Fruit fly (Drosophila melanogaster) whole organism, embryonic: Measurements from ENCODE around the gene TbCMF46.

Experiments used
- ATbp ChIP-seq: fragments of 200-800 bp; sonication (Bioruptor generic); optimal IDR thresholded peaks from 2 replicates; lab custom pipeline; 2017; ENCODE audit warnings: missing biosample characterization, mild to moderate bottlenecking, missing genetic modification characterization, missing genetic modification reagents
- CG10366 ChIP-seq: fragments of 200-800 bp; sonication (Bioruptor generic); IDR thresholded peaks from 2 replicates; pipeline ENCODE4 v1.3.6; 2022; ENCODE audit warnings: missing biosample characterization, missing genetic modification characterization
- CG13624 ChIP-seq: fragments of 200-800 bp; sonication (Bioruptor generic); optimal IDR thresholded peaks from 2 replicates; lab custom pipeline; 2016; ENCODE audit warnings: missing biosample characterization, missing genetic modification characterization
- CG16779 ChIP-seq: fragments of 200-800 bp; sonication (Bioruptor generic); IDR thresholded peaks from 2 replicates; pipeline ENCODE4 v1.3.6; 2022; ENCODE audit warnings: missing biosample characterization, missing genetic modification characterization
- CG1832 ChIP-seq: fragments of 200-800 bp; sonication (Bioruptor generic); optimal IDR thresholded peaks from 2 replicates; lab custom pipeline; 2017; ENCODE audit warnings: missing biosample characterization, mild to moderate bottlenecking, missing genetic modification characterization, inconsistent platforms
- CG18476 ChIP-seq: fragments of 200-800 bp; sonication (Bioruptor generic); optimal IDR thresholded peaks from 2 replicates; lab custom pipeline; 2016; ENCODE audit warnings: missing biosample characterization, mild to moderate bottlenecking, missing genetic modification characterization
- CG31388 ChIP-seq: fragments of 200-800 bp; sonication (Bioruptor generic); optimal IDR thresholded peaks from 2 replicates; lab custom pipeline; 2016; ENCODE audit warnings: missing biosample characterization, missing genetic modification characterization
- CG3407 ChIP-seq: fragments of 200-800 bp; sonication (Bioruptor generic); optimal IDR thresholded peaks from 2 replicates; lab custom pipeline; 2018; ENCODE audit warnings: missing biosample characterization, mild to moderate bottlenecking, missing genetic modification characterization
- CG5180 ChIP-seq: fragments of 200-800 bp; sonication (Bioruptor generic); optimal IDR thresholded peaks from 3 replicates; lab custom pipeline; 2017; ENCODE audit warnings: missing biosample characterization, missing genetic modification characterization, mild to moderate bottlenecking, moderate library complexity, missing genetic modification reagents
- CG6254 ChIP-seq: fragments of 200-800 bp; sonication (Bioruptor generic); optimal IDR thresholded peaks from 3 replicates; lab custom pipeline; 2017; ENCODE audit warnings: mild to moderate bottlenecking, missing biosample characterization, missing genetic modification reagents, missing genetic modification characterization
- CG7271 ChIP-seq: fragments of 200-800 bp; sonication (Bioruptor generic); optimal IDR thresholded peaks from 2 replicates; lab custom pipeline; 2018; ENCODE audit warnings: missing biosample characterization, mild to moderate bottlenecking, missing genetic modification characterization, moderate library complexity
- CG8924 ChIP-seq: fragments of 200-800 bp; optimal IDR thresholded peaks from 3 replicates; lab custom pipeline; 2019; ENCODE audit warnings: missing biosample characterization, mild to moderate bottlenecking, missing genetic modification characterization, moderate library complexity
- CG9817 ChIP-seq: fragments of 200-800 bp; sonication (Bioruptor generic); optimal IDR thresholded peaks from 2 replicates; lab custom pipeline; 2018; ENCODE audit warnings: missing biosample characterization, mild to moderate bottlenecking, missing genetic modification characterization, moderate library complexity
- CoRest ChIP-seq: fragments of 200-800 bp; sonication (Bioruptor generic); optimal IDR thresholded peaks from 3 replicates; lab custom pipeline; 2018; ENCODE audit warnings: missing biosample characterization, mild to moderate bottlenecking, missing genetic modification characterization, moderate library complexity
- Deaf1 ChIP-seq: fragments of 200-800 bp; optimal IDR thresholded peaks from 3 replicates; lab custom pipeline; 2019; ENCODE audit warnings: missing biosample characterization, mild to moderate bottlenecking, missing genetic modification characterization, moderate library complexity
- Doc2 ChIP-seq: fragments of 200-800 bp; sonication (Bioruptor generic); IDR thresholded peaks from 2 replicates; pipeline ENCODE4 v1.3.6; 2022; ENCODE audit warnings: missing biosample characterization, missing genetic modification characterization
- E2f1 ChIP-seq: fragments of 200-800 bp; sonication (Bioruptor generic); IDR thresholded peaks from 2 replicates; pipeline ENCODE4 v1.3.6; 2022; ENCODE audit warnings: missing biosample characterization, missing genetic modification characterization
- Fer2 ChIP-seq: fragments of 200-800 bp; sonication (Bioruptor generic); optimal IDR thresholded peaks from 2 replicates; lab custom pipeline; 2018; ENCODE audit warnings: missing biosample characterization, mild to moderate bottlenecking, missing genetic modification characterization, moderate library complexity
- H15 ChIP-seq: fragments of 200-800 bp; sonication (Bioruptor generic); IDR thresholded peaks from 3 replicates; pipeline ENCODE4 v1.3.6; 2022; ENCODE audit warnings: missing biosample characterization, missing genetic modification characterization
- HLH4C ChIP-seq: fragments of 200-800 bp; sonication (Bioruptor generic); IDR thresholded peaks from 3 replicates; pipeline ENCODE4 v1.3.6; 2022; ENCODE audit warnings: missing biosample characterization, missing genetic modification characterization; ENCODE audit not compliant: partially characterized antibody
- HLH54F ChIP-seq: fragments of 200-800 bp; sonication (Bioruptor generic); optimal IDR thresholded peaks from 3 replicates; lab custom pipeline; 2016; ENCODE audit warnings: missing biosample characterization, missing genetic modification characterization
- HmgZ ChIP-seq: fragments of 200-800 bp; sonication (Bioruptor generic); optimal IDR thresholded peaks from 2 replicates; lab custom pipeline; 2018; ENCODE audit warnings: missing biosample characterization, mild to moderate bottlenecking, missing genetic modification characterization
- Hr51 ChIP-seq, 2 experiments: fragments of 200-800 bp; sonication (Bioruptor generic); optimal IDR thresholded peaks; 2 replicates in 1 of 2; 3 replicates in 1 of 2; lab custom pipeline; 2016 to 2018; ENCODE audit warnings: missing biosample characterization in 2 of 2, missing genetic modification characterization in 2 of 2, mild to moderate bottlenecking in 1 of 2, moderate library complexity in 1 of 2
- Hsf ChIP-seq: fragments of 200-800 bp; sonication (Bioruptor generic); optimal IDR thresholded peaks from 3 replicates; lab custom pipeline; 2016; ENCODE audit warnings: missing biosample characterization, missing genetic modification characterization
- Lhr ChIP-seq: fragments of 200-800 bp; sonication (Bioruptor generic); optimal IDR thresholded peaks from 3 replicates; lab custom pipeline; 2017; ENCODE audit warnings: mild to moderate bottlenecking, missing biosample characterization, missing genetic modification reagents, missing genetic modification characterization
- Mad ChIP-seq: fragments of 200-800 bp; sonication (Bioruptor generic); optimal IDR thresholded peaks from 2 replicates; lab custom pipeline; 2016; ENCODE audit warnings: missing biosample characterization, missing genetic modification characterization
- Max ChIP-seq: fragments of 200-800 bp; sonication (Bioruptor generic); optimal IDR thresholded peaks from 2 replicates; lab custom pipeline; 2016; ENCODE audit warnings: missing biosample characterization, mild to moderate bottlenecking, missing genetic modification characterization
- NFAT ChIP-seq: fragments of 200-800 bp; sonication (Bioruptor generic); IDR thresholded peaks from 2 replicates; pipeline ENCODE4 v1.3.6; 2022; ENCODE audit warnings: missing biosample characterization, missing genetic modification characterization
- PHDP ChIP-seq: fragments of 200-800 bp; sonication (Bioruptor generic); optimal IDR thresholded peaks from 3 replicates; lab custom pipeline; 2018; ENCODE audit warnings: missing biosample characterization, mild to moderate bottlenecking, missing genetic modification characterization, moderate library complexity
- Rx ChIP-seq: fragments of 200-800 bp; sonication (Bioruptor generic); IDR thresholded peaks from 2 replicates; pipeline ENCODE4 v1.3.6; 2022; ENCODE audit warnings: missing biosample characterization, missing genetic modification characterization
- Side ChIP-seq: fragments of 200-800 bp; sonication (Bioruptor generic); optimal IDR thresholded peaks from 2 replicates; lab custom pipeline; 2016; ENCODE audit warnings: missing biosample characterization, missing genetic modification characterization
- Sin3A ChIP-seq: fragments of >200 bp; optimal IDR thresholded peaks from 2 replicates; lab custom pipeline; 2018
- Xbp1 ChIP-seq: fragments of 200-800 bp; sonication (Bioruptor generic); optimal IDR thresholded peaks from 3 replicates; lab custom pipeline; 2016; ENCODE audit warnings: missing biosample characterization, mild to moderate bottlenecking, missing genetic modification characterization
- Xrp1 ChIP-seq: fragments of 200-800 bp; sonication (Bioruptor generic); IDR thresholded peaks from 2 replicates; pipeline ENCODE4 v1.3.6; 2022; ENCODE audit warnings: missing biosample characterization, missing genetic modification characterization
- ac ChIP-seq: fragments of 200-800 bp; sonication (Bioruptor generic); optimal IDR thresholded peaks from 3 replicates; lab custom pipeline; 2017; ENCODE audit warnings: missing biosample characterization, mild to moderate bottlenecking, missing genetic modification characterization
- cato ChIP-seq: fragments of 200-800 bp; sonication (Bioruptor generic); optimal IDR thresholded peaks from 2 replicates; lab custom pipeline; 2016; ENCODE audit warnings: missing biosample characterization, missing genetic modification characterization, borderline replicate concordance
- dimm ChIP-seq: fragments of 200-800 bp; sonication (Bioruptor generic); IDR thresholded peaks from 2 replicates; pipeline ENCODE4 v1.3.6; 2022; ENCODE audit warnings: missing biosample characterization, missing genetic modification characterization
- fd102C ChIP-seq: fragments of 200-800 bp; sonication (Bioruptor generic); optimal IDR thresholded peaks from 2 replicates; lab custom pipeline; 2018; ENCODE audit warnings: missing biosample characterization, mild to moderate bottlenecking, missing genetic modification characterization, moderate library complexity
- ftz-f1 ChIP-seq: fragments of 200-800 bp; sonication (Bioruptor generic); optimal IDR thresholded peaks from 2 replicates; lab custom pipeline; 2016; ENCODE audit warnings: missing biosample characterization, missing genetic modification characterization
- gfzf ChIP-seq: fragments of 200-800 bp; sonication (Bioruptor generic); optimal IDR thresholded peaks from 2 replicates; lab custom pipeline; 2016; ENCODE audit warnings: missing biosample characterization, mild to moderate bottlenecking, missing genetic modification characterization, moderate library complexity
- ham ChIP-seq: fragments of 200-800 bp; sonication (Bioruptor generic); IDR thresholded peaks from 2 replicates; pipeline ENCODE4 v1.3.6; 2022; ENCODE audit warnings: missing biosample characterization, missing genetic modification characterization
- jigr1 ChIP-seq: fragments of 200-800 bp; sonication (Bioruptor generic); IDR thresholded peaks from 3 replicates; pipeline ENCODE4 v1.3.6; 2022; ENCODE audit warnings: missing biosample characterization, missing genetic modification characterization
- kah ChIP-seq: fragments of 200-800 bp; sonication (Bioruptor generic); optimal IDR thresholded peaks from 2 replicates; lab custom pipeline; 2018; ENCODE audit warnings: missing biosample characterization, mild to moderate bottlenecking, missing genetic modification characterization
- mld ChIP-seq: fragments of 200-800 bp; sonication (Bioruptor generic); IDR thresholded peaks from 3 replicates; pipeline ENCODE4 v1.3.6; 2022; ENCODE audit warnings: missing biosample characterization, missing genetic modification characterization; ENCODE audit not compliant: partially characterized antibody
- nau ChIP-seq: fragments of 200-800 bp; sonication (Bioruptor generic); optimal IDR thresholded peaks from 3 replicates; lab custom pipeline; 2017; ENCODE audit warnings: missing biosample characterization, mild to moderate bottlenecking, missing genetic modification characterization, missing genetic modification reagents
- onecut ChIP-seq: fragments of 200-800 bp; sonication (Bioruptor generic); IDR thresholded peaks from 2 replicates; pipeline ENCODE4 v1.3.6; 2022; ENCODE audit warnings: missing biosample characterization, missing genetic modification characterization
- pum ChIP-seq: fragments of 200-800 bp; sonication (Bioruptor generic); optimal IDR thresholded peaks from 2 replicates; lab custom pipeline; 2016; ENCODE audit warnings: missing biosample characterization, missing genetic modification characterization
- toy ChIP-seq: fragments of 200-800 bp; sonication (Bioruptor generic); IDR thresholded peaks from 2 replicates; pipeline ENCODE4 v1.3.6; 2022; ENCODE audit warnings: missing biosample characterization, missing genetic modification characterization
- trem ChIP-seq: fragments of 200-800 bp; optimal IDR thresholded peaks from 3 replicates; lab custom pipeline; 2019; ENCODE audit warnings: missing biosample characterization, mild to moderate bottlenecking, missing genetic modification characterization, moderate library complexity
- ttk ChIP-seq: fragments of 200-800 bp; sonication (Bioruptor generic); IDR thresholded peaks from 2 replicates; pipeline ENCODE4 v2.1.2; 2022; ENCODE audit warnings: missing biosample characterization, missing genetic modification characterization
- yki ChIP-seq: fragments of >200 bp; optimal IDR thresholded peaks from 3 replicates; lab custom pipeline; 2018

Gene TbCMF46

DNA sequence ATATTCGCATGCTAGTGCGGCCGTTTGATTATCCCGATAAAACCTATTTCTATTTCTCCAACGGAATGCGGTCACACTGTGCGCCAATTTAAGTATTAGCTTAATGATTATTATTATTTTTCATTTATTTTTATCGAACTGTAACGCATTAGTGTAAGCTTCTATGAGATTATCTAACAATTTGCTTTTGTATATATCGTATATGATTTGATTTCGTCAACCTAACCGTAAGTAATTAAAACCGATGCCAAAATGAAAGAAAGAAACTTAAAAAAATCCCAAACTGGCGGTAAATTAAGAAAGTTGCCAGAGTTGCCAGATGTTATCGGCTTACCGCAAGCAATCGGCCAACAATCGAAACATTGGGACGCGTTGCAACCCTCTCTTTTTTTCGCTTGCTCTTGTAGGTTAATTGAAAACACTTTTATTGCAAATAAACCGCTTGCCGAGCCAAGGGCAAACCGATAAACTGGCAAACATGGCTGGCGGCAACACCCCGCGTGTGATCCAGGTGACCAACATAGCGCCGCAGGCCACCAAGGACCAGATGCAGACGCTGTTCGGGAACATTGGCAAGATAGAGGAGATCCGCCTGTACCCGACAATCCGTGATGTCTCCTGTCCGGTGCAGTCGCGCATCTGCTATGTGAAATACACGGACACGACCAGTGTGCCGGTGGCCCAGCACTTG lies 11.9 kb downstream of the TbCMF46 start, which contains the start of the genes Etl1 and Srp54 (continued):
- no peak for TF ChIP-seq CG5180
- TF ChIP-seq Xrp1 (GFP tag; lab: Robert Waterston, UW) = no peak
- no peak for TF ChIP-seq CG16779 (GFP tag; lab: Robert Waterston, UW)
- no peak for TF ChIP-seq pum (GFP tag; lab: Kevin White, UChicago)
- peak; percentile 67 for TF ChIP-seq gfzf (GFP tag; lab: Kevin White, UChicago)
- TF ChIP-seq trem (tag; lab: Kevin White, UChicago) = peak; percentile 75
- TF ChIP-seq ftz-f1 (GFP tag; lab: Kevin White, UChicago) = no peak
- no peak for TF ChIP-seq kah (GFP tag; lab: Kevin White, UChicago)
- TF ChIP-seq CG7271 (tag; lab: Kevin White, UChicago) = no peak
- peak; percentile 93 for TF ChIP-seq Sin3A (lab: Kevin White, UChicago)
- no peak for TF ChIP-seq yki (lab: Kevin White, UChicago)
- no peak for TF ChIP-seq NFAT (GFP tag; lab: Robert Waterston, UW)
- TF ChIP-seq Hsf (GFP tag; lab: Kevin White, UChicago) = no peak
- TF ChIP-seq nau (GFP tag; lab: Kevin White, UChicago) = no peak
- TF ChIP-seq HLH4C = no peak
- no peak for TF ChIP-seq HmgZ (tag; lab: Kevin White, UChicago)
- TF ChIP-seq dimm (GFP tag; lab: Robert Waterston, UW) = no peak
- no peak for TF ChIP-seq ATbp (GFP tag; lab: Kevin White, UChicago)
- peak; percentile 44 for TF ChIP-seq CoRest (tag; lab: Kevin White, UChicago)
- no peak for TF ChIP-seq Deaf1
- no peak for TF ChIP-seq toy
- TF ChIP-seq ac (GFP tag; lab: Kevin White, UChicago) = no peak
- no peak for TF ChIP-seq Doc2 (GFP tag; lab: Robert Waterston, UW)
- TF ChIP-seq CG13624 (GFP tag; lab: Kevin White, UChicago) = no peak
- TF ChIP-seq HLH54F (GFP tag; lab: Kevin White, UChicago) = no peak
- TF ChIP-seq Hr51 (GFP tag; optimal IDR thresholded peaks at IDR 0.05; lab: Kevin White, UChicago) = no peak
- TF ChIP-seq Rx (GFP tag; lab: Robert Waterston, UW) = no peak
- no peak for TF ChIP-seq CG1832 (GFP tag; lab: Kevin White, UChicago)
- peak; percentile 26 for TF ChIP-seq Lhr (GFP tag; lab: Kevin White, UChicago)
- TF ChIP-seq CG31388 (GFP tag; lab: Kevin White, UChicago) = no peak
- TF ChIP-seq H15 (GFP tag; lab: Robert Waterston, UW) = no peak
- TF ChIP-seq mld = no peak
- TF ChIP-seq CG6254 (GFP tag; lab: Kevin White, UChicago) = no peak
- TF ChIP-seq Xbp1 = no peak
- no peak for TF ChIP-seq CG9817 (tag; lab: Kevin White, UChicago)
- TF ChIP-seq ttk (GFP tag; lab: Robert Waterston, UW) = no peak
- no peak for TF ChIP-seq CG10366
- TF ChIP-seq Max = peak; percentile 5
- no peak for TF ChIP-seq CG3407 (GFP tag; lab: Kevin White, UChicago)
- TF ChIP-seq onecut (GFP tag; lab: Robert Waterston, UW) = no peak
- no peak for TF ChIP-seq Side
- no peak for TF ChIP-seq fd102C (GFP tag; lab: Kevin White, UChicago)
- TF ChIP-seq CG18476 (GFP tag; lab: Kevin White, UChicago) = no peak
- TF ChIP-seq jigr1 = peak; percentile 54; the same call in 1 of the 3 replicates
- no peak for TF ChIP-seq Fer2 (tag; lab: Kevin White, UChicago)
- TF ChIP-seq cato (GFP tag; lab: Kevin White, UChicago) = no peak
- TF ChIP-seq PHDP (tag; lab: Kevin White, UChicago) = no peak
- TF ChIP-seq CG8924 (tag; lab: Kevin White, UChicago) = peak; percentile 10
- TF ChIP-seq ham (GFP tag; lab: Robert Waterston, UW) = no peak
- TF ChIP-seq E2f1 (GFP tag; lab: Robert Waterston, UW) = no peak
- no peak for TF ChIP-seq Mad (GFP tag; lab: Kevin White, UChicago)
